Fruit fly (Drosophila melanogaster) whole organism: ENCODE results near the gene Lasp.

Experiments used
- CG8478 ChIP-seq: fragments of >200 bp; optimal IDR thresholded peaks from 2 replicates; lab custom pipeline; 2018; ENCODE audit warnings: inconsistent platforms
- Dll ChIP-seq: fragments of >200 bp; optimal IDR thresholded peaks from 2 replicates; lab custom pipeline; 2017
- EcR ChIP-seq, 2 experiments: fragments of >200 bp; optimal IDR thresholded peaks; 2 replicates each; lab custom pipeline; 2017; ENCODE audit warnings: missing biosample characterization in 2 of 2, missing genetic modification characterization in 2 of 2, missing genetic modification reagents in 2 of 2
- pan ChIP-seq: fragments of >200 bp; optimal IDR thresholded peaks from 2 replicates; lab custom pipeline; 2017
- psq ChIP-seq: fragments of >200 bp; optimal IDR thresholded peaks from 2 replicates; lab custom pipeline; 2017
- usp ChIP-seq: fragments of >200 bp; optimal IDR thresholded peaks from 2 replicates; lab custom pipeline; 2017; ENCODE audit warnings: missing biosample characterization, missing genetic modification characterization, mixed read lengths

Lasp gene

dm6 chr3L:16711430-16712228 lies at the start of gene Lasp, which contains the start of the genes CG43954 and Dab:
Lasp (minus strand) TSS chr3L:16711677.
CG43954 (minus strand) TSS chr3L:16711677.
Dab (plus strand) TSS chr3L:16712126.
- no peak for TF ChIP-seq usp

dm6 chr3L:16760274-16760673 lies 48.8 kb upstream of the Lasp start:
- TF ChIP-seq Dll (lab: Kevin White, UChicago) = no peak
- TF ChIP-seq psq (lab: Kevin White, UChicago) = no peak
- TF ChIP-seq EcR (GFP tag; optimal IDR thresholded peaks at IDR 0.05; lab: Kevin White, UChicago) = no peak
- no peak for TF ChIP-seq pan (lab: Kevin White, UChicago)
- no peak for TF ChIP-seq CG8478 (lab: Kevin White, UChicago)
- TF ChIP-seq usp = no peak

dm6 chr3L:16759483-16759882 lies 48.0 kb upstream of the Lasp start:
- TF ChIP-seq pan (lab: Kevin White, UChicago) (no peak), CG8478 (lab: Kevin White, UChicago) (no peak), psq (lab: Kevin White, UChicago) (no peak), Dll (lab: Kevin White, UChicago) (no peak), usp (no peak), EcR (GFP tag; optimal IDR thresholded peaks at IDR 0.05; lab: Kevin White, UChicago) (no peak)

dm6 chr3L:16758504-16759109 lies 47.1 kb upstream of the Lasp start:
- TF ChIP-seq psq (lab: Kevin White, UChicago) = no peak

- TF ChIP-seq CG8478 (lab: Kevin White, UChicago) (no peak), EcR (GFP tag; optimal IDR thresholded peaks at IDR 0.05; lab: Kevin White, UChicago) (no peak), pan (lab: Kevin White, UChicago) (no peak), psq (lab: Kevin White, UChicago) (no peak), usp (no peak)
Measured at dm6 chr3L:16755189-16755588, 43.7 kb upstream of the Lasp start, which contains the start of gene CG42852. CG42852 (plus strand) TSS chr3L:16755489.

- TF ChIP-seq Dll (lab: Kevin White, UChicago) = no peak
- no peak for TF ChIP-seq pan (lab: Kevin White, UChicago)
- TF ChIP-seq EcR (GFP tag; optimal IDR thresholded peaks at IDR 0.05; lab: Kevin White, UChicago) = peak in 1 of 2 experiments; percentile 73
Measured at dm6 chr3L:16752402-16753096, 41.1 kb upstream of the Lasp start.

dm6 chr3L:16751487-16752054 lies 40.1 kb upstream of the Lasp start:
- TF ChIP-seq Dll (lab: Kevin White, UChicago) (no peak), pan (lab: Kevin White, UChicago) (no peak), usp (no peak), CG8478 (lab: Kevin White, UChicago) (no peak), EcR (GFP tag; optimal IDR thresholded peaks at IDR 0.05; lab: Kevin White, UChicago) (no peak), psq (lab: Kevin White, UChicago) (no peak)

- TF ChIP-seq psq (lab: Kevin White, UChicago) (no peak), CG8478 (lab: Kevin White, UChicago) (no peak), pan (lab: Kevin White, UChicago) (no peak), usp (no peak), Dll (lab: Kevin White, UChicago) (no peak), EcR (GFP tag; optimal IDR thresholded peaks at IDR 0.05; lab: Kevin White, UChicago) (no peak)
Measured at dm6 chr3L:16750750-16751149, 39.3 kb upstream of the Lasp start.

dm6 chr3L:16749726-16750125 lies 38.2 kb upstream of the Lasp start:
- no peak for TF ChIP-seq pan (lab: Kevin White, UChicago)
- no peak for TF ChIP-seq CG8478 (lab: Kevin White, UChicago)
- TF ChIP-seq Dll (lab: Kevin White, UChicago) = no peak
- no peak for TF ChIP-seq psq (lab: Kevin White, UChicago)
- TF ChIP-seq usp = no peak
- TF ChIP-seq EcR (GFP tag; optimal IDR thresholded peaks at IDR 0.05; lab: Kevin White, UChicago) = no peak

dm6 chr3L:16748343-16748742 lies 36.9 kb upstream of the Lasp start:
- TF ChIP-seq usp (no peak), CG8478 (lab: Kevin White, UChicago) (no peak), Dll (lab: Kevin White, UChicago) (no peak), EcR (GFP tag; optimal IDR thresholded peaks at IDR 0.05; lab: Kevin White, UChicago) (no peak)

dm6 chr3L:16746586-16747383 lies 35.3 kb upstream of the Lasp start:
- no peak for TF ChIP-seq Dll (lab: Kevin White, UChicago)
- TF ChIP-seq pan (lab: Kevin White, UChicago) = no peak
- TF ChIP-seq EcR (GFP tag; optimal IDR thresholded peaks at IDR 0.05; lab: Kevin White, UChicago) = no peak
- no peak for TF ChIP-seq psq (lab: Kevin White, UChicago)
- TF ChIP-seq CG8478 (lab: Kevin White, UChicago) = no peak
- no peak for TF ChIP-seq usp
